Worm (Caenorhabditis elegans) whole organism, L1 larva: ENCODE data around the gene F18C5.5.

Source experiments
- C04F5.9 ChIP-seq: sonication (generic microtip); optimal IDR thresholded peaks from 2 replicates; lab custom pipeline; 2016; ENCODE audit warnings: missing genetic modification characterization, missing compliant biosample characterization
- C34B4.2 ChIP-seq: sonication (generic microtip); optimal IDR thresholded peaks from 2 replicates; lab custom pipeline; 2017; ENCODE audit warnings: mild to moderate bottlenecking, missing genetic modification characterization, missing compliant biosample characterization
- F16B12.6 ChIP-seq: fragments of 150-350 bp; optimal IDR thresholded peaks from 2 replicates; lab custom pipeline; 2014; ENCODE audit warnings: missing biosample characterization, missing genetic modification characterization
- Y116A8C.19 ChIP-seq: sonication (generic microtip); optimal IDR thresholded peaks from 2 replicates; lab custom pipeline; 2016; ENCODE audit warnings: missing compliant biosample characterization, missing genetic modification characterization, borderline replicate concordance
- aha-1 ChIP-seq: fragments of 150-350 bp; optimal IDR thresholded peaks from 2 replicates; lab custom pipeline; 2014; ENCODE audit warnings: missing biosample characterization, missing genetic modification characterization
- ama-1 ChIP-seq: fragments of 150-350 bp; optimal IDR thresholded peaks from 2 replicates; lab custom pipeline; 2014
- ceh-63 ChIP-seq: fragments of 200-800 bp; sonication (Bioruptor generic); optimal IDR thresholded peaks from 2 replicates; lab custom pipeline; 2018; ENCODE audit warnings: mild to moderate bottlenecking, missing genetic modification characterization, missing compliant biosample characterization
- ceh-82 ChIP-seq, 3 experiments: fragments of 150-350 bp in 1 of 3; sonication (generic microtip) in 2 of 3; optimal IDR thresholded peaks; 2 replicates each; lab custom pipeline; 2014 to 2017; ENCODE audit warnings: missing biosample characterization in 3 of 3, missing genetic modification characterization in 3 of 3
- ceh-88 ChIP-seq: fragments of 200-800 bp; sonication (Bioruptor generic); IDR thresholded peaks from 2 replicates; pipeline ENCODE4 v1.3.6; 2022; ENCODE audit warnings: missing genetic modification characterization, missing compliant biosample characterization
- ceh-90 ChIP-seq: sonication (generic microtip); optimal IDR thresholded peaks from 2 replicates; lab custom pipeline; 2016; ENCODE audit warnings: missing genetic modification characterization, missing compliant biosample characterization
- efl-1 ChIP-seq, 4 experiments: fragments of 150-350 bp; optimal IDR thresholded peaks in 3 of 4; peaks in 1 of 4; 1 replicate in 1 of 4; 2 replicates in 3 of 4; lab custom pipeline; 2014; ENCODE audit warnings: missing biosample characterization in 2 of 4, missing genetic modification characterization in 2 of 4, missing genetic modification reagents in 2 of 4
- egl-13 ChIP-seq: sonication (generic microtip); optimal IDR thresholded peaks from 2 replicates; lab custom pipeline; 2016; ENCODE audit warnings: missing genotype, missing genetic modification reagents, missing genetic modification characterization, missing compliant biosample characterization
- elt-3 ChIP-seq, 6 experiments: fragments of 150-350 bp in 1 of 6; sonication (generic microtip); optimal IDR thresholded peaks; 2 replicates each; lab custom pipeline; 2017 to 2018; ENCODE audit warnings: missing biosample characterization in 6 of 6, missing genetic modification characterization in 6 of 6, inconsistent platforms in 1 of 6
- fkh-10 ChIP-seq: sonication (generic microtip); optimal IDR thresholded peaks from 2 replicates; lab custom pipeline; 2017; ENCODE audit warnings: missing biosample characterization, missing genetic modification reagents, missing genetic modification characterization
- fkh-4 ChIP-seq: sonication (generic microtip); optimal IDR thresholded peaks from 2 replicates; lab custom pipeline; 2016; ENCODE audit warnings: missing compliant biosample characterization, missing genetic modification characterization, borderline replicate concordance
- fos-1 ChIP-seq: fragments of 150-350 bp; optimal IDR thresholded peaks from 2 replicates; lab custom pipeline; 2014; ENCODE audit warnings: missing biosample characterization, missing genetic modification characterization
- hlh-17 ChIP-seq: fragments of 200-800 bp; sonication (Bioruptor generic); optimal IDR thresholded peaks from 2 replicates; lab custom pipeline; 2018; ENCODE audit warnings: missing genetic modification characterization, mild to moderate bottlenecking, missing compliant biosample characterization, moderate library complexity, borderline replicate concordance
- irx-1 ChIP-seq: sonication (generic microtip); optimal IDR thresholded peaks from 2 replicates; lab custom pipeline; 2016; ENCODE audit warnings: missing genetic modification characterization, missing compliant biosample characterization
- jun-1 ChIP-seq: fragments of 150-350 bp; optimal IDR thresholded peaks from 2 replicates; lab custom pipeline; 2014; ENCODE audit warnings: missing biosample characterization, missing genetic modification reagents, missing genetic modification characterization
- lin-14 ChIP-seq: fragments of 200-800 bp; sonication (Bioruptor generic); optimal IDR thresholded peaks from 2 replicates; lab custom pipeline; 2018; ENCODE audit warnings: mild to moderate bottlenecking, missing genetic modification characterization, moderate library complexity, missing compliant biosample characterization
- lin-35 ChIP-seq, 2 experiments: fragments of 150-350 bp; optimal IDR thresholded peaks; 2 replicates each; lab custom pipeline; 2014; ENCODE audit warnings: missing biosample characterization in 2 of 2, missing genetic modification characterization in 2 of 2, missing genetic modification reagents in 2 of 2
- lin-39 ChIP-seq: fragments of 150-350 bp; optimal IDR thresholded peaks from 2 replicates; lab custom pipeline; 2014; ENCODE audit warnings: missing biosample characterization, missing genetic modification reagents, missing genetic modification characterization
- mab-9 ChIP-seq: fragments of 200-800 bp; sonication (Bioruptor generic); IDR thresholded peaks from 2 replicates; pipeline ENCODE4 v1.3.6; 2022; ENCODE audit warnings: missing genetic modification reagents, missing genetic modification characterization, missing compliant biosample characterization
- mdl-1 ChIP-seq, 2 experiments: fragments of 150-350 bp; optimal IDR thresholded peaks; 2 replicates each; lab custom pipeline; 2014 to 2017; ENCODE audit warnings: missing biosample characterization in 2 of 2, missing genetic modification characterization in 2 of 2, inconsistent platforms in 1 of 2
- mep-1 ChIP-seq: fragments of 150-350 bp; optimal IDR thresholded peaks from 2 replicates; lab custom pipeline; 2014; ENCODE audit warnings: missing biosample characterization, missing genetic modification characterization
- nhr-11 ChIP-seq: fragments of 150-350 bp; optimal IDR thresholded peaks from 2 replicates; lab custom pipeline; 2014; ENCODE audit warnings: missing biosample characterization, missing genetic modification characterization
- nhr-12 ChIP-seq: sonication (generic microtip); optimal IDR thresholded peaks from 2 replicates; lab custom pipeline; 2017; ENCODE audit warnings: missing biosample characterization, missing genetic modification characterization
- nhr-19 ChIP-seq: fragments of 200-800 bp; sonication (Bioruptor generic); conservative IDR thresholded peaks from 2 replicates; pipeline ENCODE4 v1.3.6; 2022; ENCODE audit warnings: missing genetic modification characterization, missing compliant biosample characterization
- nhr-20 ChIP-seq: sonication (generic microtip); optimal IDR thresholded peaks from 2 replicates; lab custom pipeline; 2016; ENCODE audit warnings: mild to moderate bottlenecking, missing genetic modification characterization, missing compliant biosample characterization
- nhr-47 ChIP-seq: sonication (generic microtip); optimal IDR thresholded peaks from 2 replicates; lab custom pipeline; 2016; ENCODE audit warnings: mild to moderate bottlenecking, missing genetic modification characterization, moderate library complexity, missing compliant biosample characterization
- nhr-71 ChIP-seq: sonication (generic microtip); optimal IDR thresholded peaks from 2 replicates; lab custom pipeline; 2016; ENCODE audit warnings: mild to moderate bottlenecking, missing genetic modification characterization, moderate library complexity, missing compliant biosample characterization
- nhr-84 ChIP-seq: sonication (generic microtip); optimal IDR thresholded peaks from 2 replicates; lab custom pipeline; 2017; ENCODE audit warnings: missing biosample characterization, missing genetic modification characterization
- pag-3 ChIP-seq: sonication (generic microtip); optimal IDR thresholded peaks from 2 replicates; lab custom pipeline; 2017; ENCODE audit warnings: missing genetic modification characterization, mild to moderate bottlenecking, missing compliant biosample characterization, antibody characterized with exemption, borderline replicate concordance; ENCODE audit not compliant: insufficient read depth
- pax-3 ChIP-seq: fragments of 200-800 bp; sonication (Bioruptor generic); optimal IDR thresholded peaks from 2 replicates; lab custom pipeline; 2018; ENCODE audit warnings: mild to moderate bottlenecking, missing genetic modification characterization, moderate library complexity, missing compliant biosample characterization
- rnt-1 ChIP-seq: sonication (generic microtip); optimal IDR thresholded peaks from 2 replicates; lab custom pipeline; 2016; ENCODE audit warnings: mild to moderate bottlenecking, missing genetic modification characterization, moderate library complexity, missing compliant biosample characterization
- snu-23 ChIP-seq: sonication (generic microtip); optimal IDR thresholded peaks from 2 replicates; lab custom pipeline; 2016; ENCODE audit warnings: missing genetic modification characterization, missing compliant biosample characterization
- sox-4 ChIP-seq: sonication (generic microtip); optimal IDR thresholded peaks from 2 replicates; lab custom pipeline; 2016; ENCODE audit warnings: missing genetic modification characterization, missing compliant biosample characterization
- swsn-7 ChIP-seq: sonication (generic microtip); optimal IDR thresholded peaks from 2 replicates; lab custom pipeline; 2016; ENCODE audit warnings: missing genetic modification characterization, missing compliant biosample characterization
- tbx-2 ChIP-seq: sonication (generic microtip); optimal IDR thresholded peaks from 2 replicates; lab custom pipeline; 2016; ENCODE audit warnings: missing genetic modification characterization, missing compliant biosample characterization
- unc-130 ChIP-seq: fragments of 150-350 bp; optimal IDR thresholded peaks from 2 replicates; lab custom pipeline; 2017; ENCODE audit warnings: missing biosample characterization, missing genetic modification characterization, inconsistent platforms
- unc-30 ChIP-seq: sonication (generic microtip); optimal IDR thresholded peaks from 2 replicates; lab custom pipeline; 2017; ENCODE audit warnings: missing biosample characterization, missing genetic modification characterization
- unc-62 ChIP-seq: fragments of 150-350 bp; optimal IDR thresholded peaks from 2 replicates; lab custom pipeline; 2014; ENCODE audit warnings: missing biosample characterization, missing genetic modification reagents, missing genetic modification characterization
- unc-98 ChIP-seq: fragments of 200-800 bp; sonication (Bioruptor generic); IDR thresholded peaks from 2 replicates; pipeline ENCODE4 v1.3.6; 2022; ENCODE audit warnings: missing genetic modification characterization, missing compliant biosample characterization
- zip-4 ChIP-seq: fragments of 200-800 bp; sonication (Bioruptor generic); optimal IDR thresholded peaks from 2 replicates; lab custom pipeline; 2018; ENCODE audit warnings: mild to moderate bottlenecking, missing genetic modification characterization, moderate library complexity, missing compliant biosample characterization
- ztf-11 ChIP-seq, 2 experiments: sonication (generic microtip); optimal IDR thresholded peaks; 2 replicates each; lab custom pipeline; 2016 to 2017; ENCODE audit warnings: missing genetic modification characterization in 2 of 2, missing biosample characterization in 1 of 2, missing compliant biosample characterization in 1 of 2
- ztf-4 ChIP-seq: fragments of 150-350 bp; optimal IDR thresholded peaks from 2 replicates; lab custom pipeline; 2014; ENCODE audit warnings: missing biosample characterization, missing genetic modification characterization

The F18C5.5 gene

DNA sequence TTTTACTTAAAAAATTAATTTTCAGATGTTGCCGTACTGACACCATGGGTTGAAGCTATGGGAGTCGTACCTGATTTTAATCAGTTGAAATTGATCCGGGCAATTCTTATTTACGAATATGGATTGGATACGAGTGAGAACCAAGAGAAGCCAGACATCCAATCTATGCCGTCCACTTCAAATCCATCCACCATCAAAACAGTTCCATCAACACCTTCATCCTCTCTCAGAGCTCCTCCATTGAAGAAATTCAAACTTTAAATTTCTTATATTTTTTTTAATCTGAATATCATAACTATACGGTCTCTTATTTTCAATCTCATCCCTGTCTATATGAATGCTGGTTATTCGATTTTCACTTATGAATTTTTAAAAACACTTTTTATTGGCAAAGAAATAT, 7.6 kb downstream of the F18C5.5 start:
- no peak for TF ChIP-seq nhr-20 (tag; lab: Kevin White, UChicago)
- no peak for TF ChIP-seq mdl-1 (tag; optimal IDR thresholded peaks at IDR 0.05; lab: Kevin White, UChicago)
- peak; percentile 64 for TF ChIP-seq ama-1
- peak in 1 of 2 experiments; percentile 19 for TF ChIP-seq lin-35 (GFP tag; optimal IDR thresholded peaks at IDR 0.05; lab: Kevin White, UChicago)
- TF ChIP-seq efl-1 (optimal IDR thresholded peaks at IDR 0.05; lab: Kevin White, UChicago), result no peak
- TF ChIP-seq efl-1 (GFP tag; optimal IDR thresholded peaks at IDR 0.05 in 1 of 2; lab: Kevin White, UChicago), result peak in 1 of 2 experiments; percentile 14
- TF ChIP-seq snu-23, result no peak
- TF ChIP-seq, all 84 proteins: peak for 3

ce11 chrII:6554677-6555076, 11.9 kb downstream of the F18C5.5 start, which contains the start of gene wrn-1:
Gene wrn-1 (plus strand): TSS chrII:6554977.
- TF ChIP-seq nhr-12 (tag; lab: Kevin White, UChicago) (no peak), ztf-4 (tag; lab: Kevin White, UChicago) (no peak), tbx-2 (tag; lab: Kevin White, UChicago) (no peak), unc-98 (GFP tag; lab: Robert Waterston, UW) (no peak), efl-1 (optimal IDR thresholded peaks at IDR 0.05; lab: Kevin White, UChicago) (no peak), efl-1 (GFP tag; optimal IDR thresholded peaks at IDR 0.05 in 1 of 2; lab: Kevin White, UChicago) (no peak), nhr-11 (no peak), fos-1 (tag; lab: Kevin White, UChicago) (no peak), ama-1 (no peak), ceh-90 (no peak), aha-1 (no peak)

- TF ChIP-seq lin-14 (GFP tag; lab: Kevin White, UChicago) (peak; percentile 19), egl-13 (no peak)
Observed at ce11 chrII:6544842-6545410, 21.6 kb downstream of the F18C5.5 start, which contains the start of gene lron-15. Gene lron-15 (minus strand): TSS chrII:6544892.

DNA sequence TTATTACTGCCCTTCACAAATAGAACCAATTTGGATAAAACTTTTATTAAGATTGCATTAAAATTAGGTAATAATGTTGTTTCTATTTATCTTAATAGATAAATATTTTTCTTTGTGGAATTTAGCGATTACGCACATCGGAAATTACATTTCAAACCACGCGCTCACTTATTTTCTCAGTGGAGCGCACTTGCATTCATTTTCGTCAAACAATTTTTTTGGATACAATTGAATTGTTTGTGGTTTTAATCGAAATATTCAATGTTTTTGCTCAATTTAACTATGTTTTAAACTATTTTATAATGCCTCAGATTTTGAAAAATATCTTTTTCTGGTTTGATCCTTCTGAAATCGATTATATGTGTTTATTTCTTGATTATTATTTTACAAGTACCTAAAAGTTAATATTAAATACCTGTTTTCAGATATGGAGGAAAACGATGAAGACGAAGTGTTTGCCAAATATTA, 30.5 kb downstream of the F18C5.5 start, which contains the start of gene utp-20:
Gene utp-20 (plus strand): TSS at position 418 of the 468 bp plus-strand sequence.
- TF ChIP-seq C04F5.9 (tag; lab: Kevin White, UChicago), result no peak
- TF ChIP-seq fos-1 (tag; lab: Kevin White, UChicago), result no peak
- no peak for TF ChIP-seq pax-3 (tag; lab: Kevin White, UChicago)
- TF ChIP-seq unc-30 (tag; lab: Kevin White, UChicago), result no peak
- TF ChIP-seq lin-39 (tag; lab: Kevin White, UChicago), result peak; percentile 2
- TF ChIP-seq fkh-10 (GFP tag; lab: Kevin White, UChicago), result peak; percentile 3
- TF ChIP-seq fkh-4 (tag; lab: Kevin White, UChicago), result no peak
- TF ChIP-seq swsn-7 (tag; lab: Kevin White, UChicago), result peak; percentile 50
- no peak for TF ChIP-seq ztf-11 (tag; optimal IDR thresholded peaks at IDR 0.05; lab: Kevin White, UChicago)
- TF ChIP-seq ceh-88 (GFP tag; lab: Robert Waterston, UW), result no peak
- no peak for TF ChIP-seq mab-9 (GFP tag; lab: Robert Waterston, UW)
- TF ChIP-seq elt-3 (tag; optimal IDR thresholded peaks at IDR 0.05; lab: Kevin White, UChicago), result peak in 1 of 6 experiments; percentile 35
- no peak for TF ChIP-seq zip-4 (GFP tag; lab: Kevin White, UChicago)
- no peak for TF ChIP-seq unc-62 (GFP tag; lab: Kevin White, UChicago)
- no peak for TF ChIP-seq pag-3 (tag; lab: Kevin White, UChicago)
- no peak for TF ChIP-seq hlh-17 (GFP tag; lab: Kevin White, UChicago)
- no peak for TF ChIP-seq ceh-63 (GFP tag; lab: Kevin White, UChicago)
- TF ChIP-seq F16B12.6, result peak; percentile 30
- peak; percentile 19 for TF ChIP-seq unc-130 (tag; lab: Kevin White, UChicago)
- no peak for TF ChIP-seq sox-4
- peak; percentile 62 for TF ChIP-seq mep-1
- no peak for TF ChIP-seq nhr-47 (tag; lab: Kevin White, UChicago)
- TF ChIP-seq Y116A8C.19, result no peak
- TF ChIP-seq C34B4.2 (tag; lab: Kevin White, UChicago), result no peak
- TF ChIP-seq rnt-1, result peak; percentile 52
- TF ChIP-seq jun-1 (tag; lab: Kevin White, UChicago), result no peak
- peak; percentile 66 for TF ChIP-seq nhr-71
- no peak for TF ChIP-seq irx-1 (tag; lab: Kevin White, UChicago)
- TF ChIP-seq nhr-19 (GFP tag; lab: Robert Waterston, UW), result no peak; the same call in 1 of the 2 replicates
- TF ChIP-seq ceh-82 (tag; optimal IDR thresholded peaks at IDR 0.05; lab: Kevin White, UChicago), result peak in 2 of 3 experiments; percentile 4 to 43
- TF ChIP-seq nhr-84 (tag; lab: Kevin White, UChicago), result no peak
